Fruit fly (Drosophila melanogaster): Measurements from ENCODE around the gene CG1275.

CG1275 gene

DNA sequence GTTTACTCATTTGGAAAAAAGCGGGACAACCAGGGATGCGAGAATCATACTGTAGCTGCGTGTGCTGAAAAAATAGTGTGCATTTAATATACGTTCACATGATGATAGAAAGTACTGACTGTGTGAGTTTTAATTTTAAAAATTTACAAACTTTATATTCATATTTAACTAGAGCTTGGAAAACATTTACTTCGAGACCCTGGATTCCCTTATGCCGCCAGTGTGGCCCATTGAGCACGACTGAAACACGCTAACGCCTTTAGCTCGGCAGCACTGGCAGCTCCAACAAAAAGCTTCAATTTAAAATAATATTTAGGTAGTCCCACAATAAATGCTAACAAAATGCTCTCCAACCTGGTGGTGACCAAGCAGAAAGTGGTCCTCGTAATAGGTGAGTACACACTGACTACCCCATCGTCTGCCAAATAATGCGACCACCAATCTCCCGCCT is at the start of gene CG1275, which contains the start of gene Elp5 (continued):
- TF ChIP-seq fd3F (GFP tag; optimal IDR thresholded peaks at IDR 0.05) (peak; percentile 98), odd (GFP tag; optimal IDR thresholded peaks at IDR 0.05) (peak; percentile 95), dm (GFP tag; optimal IDR thresholded peaks at IDR 0.05) (peak; percentile 93), CG14860 (GFP tag; IDR thresholded peaks at IDR 0.05; ENCODE audit: partially characterized antibody) (no peak), CG7271 (tag; optimal IDR thresholded peaks at IDR 0.05) (peak; percentile 96), corto (GFP tag; optimal IDR thresholded peaks at IDR 0.05) (peak; percentile 96), Side (GFP tag; optimal IDR thresholded peaks at IDR 0.05) (peak; percentile 96), trh (GFP tag; optimal IDR thresholded peaks at IDR 0.05) (peak; percentile 96), NfI (GFP tag; optimal IDR thresholded peaks at IDR 0.05) (peak; percentile 99), Dad (GFP tag; optimal IDR thresholded peaks at IDR 0.05) (peak; percentile 94), ash1 (GFP tag; optimal IDR thresholded peaks at IDR 0.05) (peak; percentile 80), prd (optimal IDR thresholded peaks at IDR 0.05) (no peak), prd (GFP tag; IDR thresholded peaks at IDR 0.05) (peak; percentile 100), hkb (optimal IDR thresholded peaks at IDR 0.05) (no peak), hkb (GFP tag; IDR thresholded peaks at IDR 0.05) (peak; percentile 99), Ravus (GFP tag; IDR thresholded peaks at IDR 0.05) (peak; percentile 98), CG15269 (tag; optimal IDR thresholded peaks at IDR 0.05) (peak; percentile 98), dysf (GFP tag; IDR thresholded peaks at IDR 0.05) (peak; percentile 100), pb (GFP tag; optimal IDR thresholded peaks at IDR 0.05) (peak; percentile 94), salm (tag; optimal IDR thresholded peaks at IDR 0.05) (peak; percentile 97), grau (tag; optimal IDR thresholded peaks at IDR 0.05) (peak; percentile 97), Hsf (GFP tag; optimal IDR thresholded peaks at IDR 0.05) (peak; percentile 99), CG11398 (GFP tag; optimal IDR thresholded peaks at IDR 0.05) (peak; percentile 92), ttk (GFP tag; IDR thresholded peaks at IDR 0.05) (peak; percentile 99), Trl (optimal IDR thresholded peaks at IDR 0.05) (peak in 1 of 2 experiments; percentile 6), Trl (GFP tag; optimal IDR thresholded peaks at IDR 0.05) (peak; percentile 96), Tbp (GFP tag; optimal IDR thresholded peaks at IDR 0.05) (no peak), CG32532 (GFP tag; IDR thresholded peaks at IDR 0.05) (peak; percentile 100), crol (GFP tag; IDR thresholded peaks at IDR 0.05) (peak; percentile 84), tll (GFP tag; optimal IDR thresholded peaks at IDR 0.05) (peak in 1 of 2 experiments; percentile 31), BEAF-32 (GFP tag; optimal IDR thresholded peaks at IDR 0.05) (peak; percentile 45), CoRest (tag; optimal IDR thresholded peaks at IDR 0.05) (peak; percentile 99), Med (GFP tag) (peak; percentile 100), CG17612 (GFP tag; IDR thresholded peaks at IDR 0.05) (peak; percentile 99), her (GFP tag; optimal IDR thresholded peaks at IDR 0.05) (peak; percentile 95), CG5180 (GFP tag; optimal IDR thresholded peaks at IDR 0.05) (peak; percentile 83), Dll (GFP tag; IDR thresholded peaks at IDR 0.05; ENCODE audit: partially characterized antibody) (0 out of 4 replicates have a peak, but pooled peaks have one; percentile 29), CG6654 (GFP tag; optimal IDR thresholded peaks at IDR 0.05) (peak; percentile 84), HLH4C (GFP tag; IDR thresholded peaks at IDR 0.05; ENCODE audit: partially characterized antibody) (0 out of 3 replicates have a peak, but pooled peaks have one; percentile 27), Doc3 (GFP tag; IDR thresholded peaks at IDR 0.05; ENCODE audit: partially characterized antibody) (no peak), CG7987 (GFP tag; optimal IDR thresholded peaks at IDR 0.05) (peak; percentile 89), Nf-YC (tag; optimal IDR thresholded peaks at IDR 0.05) (peak; percentile 91), inv (GFP tag; IDR thresholded peaks at IDR 0.05; ENCODE audit: partially characterized antibody) (peak; percentile 24; the same call in 1 of the 2 replicates), Sin3A (optimal IDR thresholded peaks at IDR 0.05) (peak; percentile 39), dmrt11E (tag; optimal IDR thresholded peaks at IDR 0.05) (peak; percentile 96), PHDP (tag; optimal IDR thresholded peaks at IDR 0.05) (peak; percentile 98), emc (GFP tag; optimal IDR thresholded peaks at IDR 0.05) (peak; percentile 91), Fer2 (tag; optimal IDR thresholded peaks at IDR 0.05) (peak; percentile 98), CG12659 (GFP tag; optimal IDR thresholded peaks at IDR 0.05) (peak; percentile 99), CG17361 (GFP tag; IDR thresholded peaks at IDR 0.05) (peak; percentile 99), tio (GFP tag; optimal IDR thresholded peaks at IDR 0.05) (peak; percentile 97)
